Worm (Caenorhabditis elegans) whole organism, early embryonic: Measurements from ENCODE around the gene thoc-2.

ENCODE experiments used
- B0310.2 ChIP-seq: sonication (generic microtip); optimal IDR thresholded peaks from 2 replicates; lab custom pipeline; 2016; ENCODE audit warnings: mild to moderate bottlenecking, missing genetic modification characterization, missing compliant biosample characterization
- aly-1 ChIP-seq: sonication (generic microtip); optimal IDR thresholded peaks from 2 replicates; lab custom pipeline; 2016; ENCODE audit warnings: missing genetic modification characterization, missing compliant biosample characterization
- ama-1 ChIP-seq: fragments of 150-350 bp; optimal IDR thresholded peaks from 2 replicates; lab custom pipeline; 2014
- ceh-13 ChIP-seq: fragments of 200-800 bp; sonication (Bioruptor generic); optimal IDR thresholded peaks from 2 replicates; lab custom pipeline; 2018; ENCODE audit warnings: mild to moderate bottlenecking, missing genetic modification characterization, missing compliant biosample characterization
- ceh-36 ChIP-seq: sonication (generic microtip); optimal IDR thresholded peaks from 2 replicates; lab custom pipeline; 2016; ENCODE audit warnings: missing genetic modification characterization, inconsistent platforms, missing compliant biosample characterization
- ets-7 ChIP-seq: sonication (generic microtip); optimal IDR thresholded peaks from 2 replicates; lab custom pipeline; 2016; ENCODE audit warnings: missing genotype, missing genetic modification characterization, missing compliant biosample characterization
- flt-1 ChIP-seq: fragments of 200-800 bp; sonication (Bioruptor generic); IDR thresholded peaks from 2 replicates; pipeline ENCODE4 v1.3.6; 2022; ENCODE audit warnings: missing genetic modification characterization, missing compliant biosample characterization
- hmbx-1 ChIP-seq: sonication (generic microtip); optimal IDR thresholded peaks from 2 replicates; lab custom pipeline; 2016; ENCODE audit warnings: mild to moderate bottlenecking, missing genetic modification characterization, missing compliant biosample characterization
- hmg-4 ChIP-seq: fragments of 200-800 bp; sonication (Bioruptor generic); optimal IDR thresholded peaks from 2 replicates; lab custom pipeline; 2018; ENCODE audit warnings: mild to moderate bottlenecking, missing genetic modification characterization, missing compliant biosample characterization
- scrt-1 ChIP-seq: fragments of 200-800 bp; sonication (Bioruptor generic); IDR thresholded peaks from 2 replicates; pipeline ENCODE4 v1.3.6; 2022; ENCODE audit warnings: missing genetic modification characterization, missing compliant biosample characterization
- sea-1 ChIP-seq: fragments of 200-800 bp; sonication (Bioruptor generic); conservative IDR thresholded peaks from 2 replicates; pipeline ENCODE4 v1.3.6; 2022; ENCODE audit warnings: missing genetic modification characterization, missing compliant biosample characterization
- tbx-11 ChIP-seq: fragments of 200-800 bp; sonication (Bioruptor generic); IDR thresholded peaks from 2 replicates; pipeline ENCODE4 v1.3.6; 2022; ENCODE audit warnings: missing genetic modification characterization, missing compliant biosample characterization
- tbx-37 ChIP-seq: fragments of 200-800 bp; sonication (Bioruptor generic); conservative IDR thresholded peaks from 2 replicates; pipeline ENCODE4 v1.3.6; 2022; ENCODE audit warnings: missing genetic modification reagents, missing genetic modification characterization, missing compliant biosample characterization
- tra-4 ChIP-seq: sonication (generic microtip); optimal IDR thresholded peaks from 2 replicates; lab custom pipeline; 2017; ENCODE audit warnings: missing genetic modification characterization, missing compliant biosample characterization

DNA sequence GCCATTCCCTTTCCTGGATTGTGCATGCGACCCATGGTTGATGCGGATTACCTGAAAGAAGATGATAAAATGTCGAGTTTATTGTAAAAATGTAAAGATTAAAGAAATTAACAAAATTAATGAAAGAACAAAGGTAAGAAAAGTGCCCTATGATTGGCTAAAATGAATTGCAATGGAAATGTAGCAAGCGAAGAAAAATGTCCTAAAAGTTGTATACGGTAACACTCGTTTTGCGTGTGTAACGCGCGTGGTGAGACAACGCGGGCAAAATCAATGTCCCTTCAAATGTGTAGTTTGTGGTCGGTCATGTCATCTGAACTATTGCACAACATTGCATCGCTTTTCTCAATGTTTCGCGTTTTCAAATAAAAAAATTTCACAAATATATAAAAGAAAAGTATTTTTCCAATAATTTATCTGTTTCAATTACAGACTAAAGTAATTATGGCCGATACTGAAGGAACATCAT lies 7.1 kb downstream of the thoc-2 start, which contains the start of the genes rps-13 and nfx-1:
- no peak for TF ChIP-seq tbx-37 (GFP tag; lab: Robert Waterston, UW)
- TF ChIP-seq ama-1 (lab: Kevin White, UChicago): no peak
- TF ChIP-seq hmg-4: no peak
- no peak for TF ChIP-seq tbx-11 (GFP tag; lab: Robert Waterston, UW)
- TF ChIP-seq B0310.2 (tag; lab: Kevin White, UChicago): no peak
- no peak for TF ChIP-seq flt-1
- TF ChIP-seq ets-7 (tag; lab: Kevin White, UChicago): no peak
- TF ChIP-seq tra-4 (tag; lab: Kevin White, UChicago): no peak
- TF ChIP-seq hmbx-1 (tag; lab: Kevin White, UChicago): no peak
- TF ChIP-seq sea-1: no peak
- TF ChIP-seq scrt-1 (GFP tag; lab: Robert Waterston, UW): no peak
- TF ChIP-seq aly-1 (tag; lab: Kevin White, UChicago): no peak
- no peak for TF ChIP-seq ceh-13 (GFP tag; lab: Kevin White, UChicago)
- TF ChIP-seq ceh-36 (tag; lab: Kevin White, UChicago): no peak
